Worm (Caenorhabditis elegans) whole organism, L4/young adult: ENCODE results near the gene Y39A1A.22.
"Not testable (repeated sequence)": the region's sequence is repeated elsewhere in the genome, so short reads cannot be mapped to it uniquely, and the experiment has no call there.

Experiments
- W03F9.2 ChIP-seq: fragments of 150-350 bp; optimal IDR thresholded peaks from 2 replicates; lab custom pipeline; 2014; ENCODE audit warnings: missing biosample characterization, missing genetic modification characterization
- dao-5 ChIP-seq: sonication (generic microtip); optimal IDR thresholded peaks from 2 replicates; lab custom pipeline; 2016; ENCODE audit warnings: missing genotype, missing genetic modification characterization, moderate library complexity, missing compliant biosample characterization
- him-1 ChIP-seq: sonication (generic microtip); optimal IDR thresholded peaks from 2 replicates; lab custom pipeline; 2016; ENCODE audit warnings: missing genotype, missing genetic modification reagents, missing genetic modification characterization, missing compliant biosample characterization

Gene Y39A1A.22

ce11 chrIII:10706972-10707438, at the start of gene Y39A1A.22, which contains the start of gene Y39A1A.21:
Gene Y39A1A.22 (minus strand): TSS chrIII:10707028.
Gene Y39A1A.21 (minus strand): TSS chrIII:10707022.
- no peak for TF ChIP-seq dao-5
- peak; percentile 29 for TF ChIP-seq him-1 (tag; lab: Kevin White, UChicago)
- TF ChIP-seq W03F9.2 = peak; percentile 69

- TF ChIP-seq him-1 (tag; lab: Kevin White, UChicago) = no peak
- no peak for TF ChIP-seq W03F9.2
- TF ChIP-seq dao-5 = no peak
Measured at ce11 chrIII:10755480-10756066, 48.7 kb upstream of the Y39A1A.22 start, which contains the start of gene hpl-2. Gene hpl-2 (minus strand): TSS chrIII:10755530.

- TF ChIP-seq him-1 (tag; lab: Kevin White, UChicago) = no peak
- TF ChIP-seq W03F9.2 = no peak
- no peak for TF ChIP-seq dao-5
Measured at ce11 chrIII:10754379-10754778, 47.6 kb upstream of the Y39A1A.22 start.

- TF ChIP-seq dao-5; him-1 (tag; lab: Kevin White, UChicago); W03F9.2: not testable (repeated sequence)
Measured at ce11 chrIII:10750043-10750442, 43.2 kb upstream of the Y39A1A.22 start, which contains the start of gene enu-3.6. Gene enu-3.6 (plus strand): TSS chrIII:10750434.

- TF ChIP-seq him-1 (tag; lab: Kevin White, UChicago) (no peak), W03F9.2 (peak; percentile 87), dao-5 (no peak)
Measured at ce11 chrIII:10747620-10748479, 41.0 kb upstream of the Y39A1A.22 start, which contains the start of the genes ran-1 and dkc-1. Gene ran-1 (minus strand): TSS chrIII:10747728. Gene dkc-1 (plus strand): TSS chrIII:10748429.

ce11 chrIII:10746406-10746807, 39.6 kb upstream of the Y39A1A.22 start:
- peak; percentile 41 for TF ChIP-seq dao-5
- no peak for TF ChIP-seq W03F9.2

- TF ChIP-seq him-1 (tag; lab: Kevin White, UChicago) (no peak), dao-5 (no peak), W03F9.2 (peak; percentile 91)
Measured at ce11 chrIII:10742382-10742860, 35.6 kb upstream of the Y39A1A.22 start, which contains the start of the genes tbb-1 and rib-2. Gene tbb-1 (minus strand): TSS chrIII:10742432. Gene rib-2 (plus strand): TSS chrIII:10742810.

- TF ChIP-seq him-1 (tag; lab: Kevin White, UChicago) (no peak), W03F9.2 (no peak), dao-5 (no peak)
Measured at ce11 chrIII:10740518-10740917, 33.7 kb upstream of the Y39A1A.22 start, which contains the start of gene K01G5.8. Gene K01G5.8 (minus strand): TSS chrIII:10740772.

- TF ChIP-seq dao-5 (no peak), W03F9.2 (peak; percentile 19)
Measured at ce11 chrIII:10739902-10740301, 33.1 kb upstream of the Y39A1A.22 start.

- TF ChIP-seq him-1 (tag; lab: Kevin White, UChicago) (no peak), W03F9.2 (no peak), dao-5 (no peak)
Measured at ce11 chrIII:10739455-10739854, 32.6 kb upstream of the Y39A1A.22 start, which contains the start of gene smap-1. Gene smap-1 (minus strand): TSS chrIII:10739792.

- TF ChIP-seq W03F9.2 (no peak), dao-5 (no peak), him-1 (tag; lab: Kevin White, UChicago) (no peak)
Measured at ce11 chrIII:10738081-10738480, 31.3 kb upstream of the Y39A1A.22 start.

- TF ChIP-seq him-1 (tag; lab: Kevin White, UChicago) = no peak
- TF ChIP-seq W03F9.2 = no peak
- no peak for TF ChIP-seq dao-5
Measured at ce11 chrIII:10736322-10736985, 29.6 kb upstream of the Y39A1A.22 start.

ce11 chrIII:10734511-10735233, 27.8 kb upstream of the Y39A1A.22 start:
- TF ChIP-seq dao-5 = no peak
- no peak for TF ChIP-seq W03F9.2
- TF ChIP-seq him-1 (tag; lab: Kevin White, UChicago) = no peak
